Worm (Caenorhabditis elegans) whole organism, midembryonic: ENCODE results near the gene ZK930.4.

Experiments used
- T22C8.4 ChIP-seq: fragments of 200-800 bp; sonication (Bioruptor generic); IDR thresholded peaks from 2 replicates; pipeline ENCODE4 v1.3.6; 2022; ENCODE audit warnings: missing genetic modification characterization, missing compliant biosample characterization
- cog-1 ChIP-seq: sonication (generic microtip); optimal IDR thresholded peaks from 2 replicates; lab custom pipeline; 2016; ENCODE audit warnings: missing genetic modification characterization, missing compliant biosample characterization
- flt-1 ChIP-seq: fragments of 200-800 bp; sonication (Bioruptor generic); IDR thresholded peaks from 2 replicates; pipeline ENCODE4 v1.3.6; 2022; ENCODE audit warnings: missing genetic modification characterization, missing compliant biosample characterization
- med-1 ChIP-seq: sonication (generic microtip); optimal IDR thresholded peaks from 2 replicates; lab custom pipeline; 2017; ENCODE audit warnings: missing genetic modification characterization, mild to moderate bottlenecking, missing compliant biosample characterization, antibody characterized with exemption, missing genetic modification reagents; ENCODE audit not compliant: insufficient read depth
- ref-1 ChIP-seq: fragments of 200-800 bp; sonication (Bioruptor generic); conservative IDR thresholded peaks from 2 replicates; pipeline ENCODE4 v1.3.6; 2022; ENCODE audit warnings: missing genetic modification reagents, missing genetic modification characterization, missing compliant biosample characterization
- tab-1 ChIP-seq: fragments of 200-800 bp; sonication (Bioruptor generic); IDR thresholded peaks from 2 replicates; pipeline ENCODE4 v1.3.6; 2022; ENCODE audit warnings: missing genetic modification characterization, missing compliant biosample characterization
- ztf-29 ChIP-seq: fragments of 200-800 bp; sonication (Bioruptor generic); IDR thresholded peaks from 2 replicates; pipeline ENCODE4 v1.3.6; 2022; ENCODE audit warnings: missing genetic modification reagents, missing genetic modification characterization, missing compliant biosample characterization

DNA sequence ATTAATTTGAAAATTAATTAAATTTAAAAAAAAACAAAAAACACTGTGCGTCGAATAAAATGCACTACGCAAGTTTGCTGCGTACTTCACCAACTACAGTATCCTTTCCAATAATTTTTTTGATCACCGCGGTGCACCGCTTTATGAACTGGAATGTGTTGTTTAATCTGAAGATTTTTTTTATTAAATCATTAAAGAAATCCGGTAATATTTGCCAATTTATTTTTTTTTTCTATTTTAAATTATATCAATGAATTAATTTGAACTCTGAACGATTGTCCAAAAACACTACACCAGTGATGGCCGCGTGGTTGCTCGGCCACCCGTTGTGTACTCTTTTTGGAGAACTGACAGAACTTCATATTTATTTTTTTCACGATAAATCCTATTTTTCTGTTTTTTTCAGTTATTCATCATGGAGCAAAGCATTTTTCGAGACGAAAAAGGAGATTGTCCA, 45.7 kb upstream of the ZK930.4 start, which contains the start of gene K12D12.5:
- TF ChIP-seq flt-1 (GFP tag; lab: Robert Waterston, UW) = no peak
- TF ChIP-seq T22C8.4 (GFP tag; lab: Robert Waterston, UW) = no peak
- TF ChIP-seq cog-1 (tag; lab: Kevin White, UChicago) = no peak
- TF ChIP-seq tab-1 = no peak
- no peak for TF ChIP-seq med-1 (GFP tag; lab: Kevin White, UChicago)
- TF ChIP-seq ref-1 (GFP tag; lab: Robert Waterston, UW) = no peak
- TF ChIP-seq ztf-29 (GFP tag; lab: Robert Waterston, UW) = no peak
